Worm (Caenorhabditis elegans): ENCODE measurements around the gene Y38H6C.23.

DNA sequence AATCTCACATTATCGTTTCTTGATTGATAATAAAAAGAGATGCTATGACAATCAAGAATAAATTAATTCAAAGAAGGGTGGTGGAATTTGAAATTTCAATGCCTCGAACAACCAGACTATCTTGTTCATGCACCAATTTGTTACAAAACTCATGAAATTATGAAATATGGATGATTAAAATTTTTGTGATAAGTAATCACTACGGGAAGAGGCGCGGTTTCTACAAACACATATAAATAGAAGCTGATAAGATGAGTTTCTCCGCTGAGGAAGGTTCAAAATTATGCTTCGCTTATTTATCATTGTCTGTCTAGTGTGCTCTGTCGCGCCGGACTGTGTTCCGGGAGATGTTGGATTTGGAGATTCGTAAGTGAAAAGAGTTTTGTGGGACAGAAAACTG, 41.7 kb downstream of the Y38H6C.23 start:
- TF ChIP-seq chd-7 (tag; optimal IDR thresholded peaks at IDR 0.05) (no peak), F22D6.2 (tag; optimal IDR thresholded peaks at IDR 0.05) (no peak), tbx-9 (tag; optimal IDR thresholded peaks at IDR 0.05; ENCODE audit: borderline replicate concordance) (no peak), hlh-12 (tag; optimal IDR thresholded peaks at IDR 0.05) (no peak), nhr-90 (tag; optimal IDR thresholded peaks at IDR 0.05) (no peak), sea-2 (GFP tag; IDR thresholded peaks at IDR 0.05) (no peak), Y56A3A.18 (GFP tag; IDR thresholded peaks at IDR 0.05) (no peak), hlh-26 (GFP tag; conservative IDR thresholded peaks at IDR 0.05) (no peak), C06A6.2 (GFP tag; conservative IDR thresholded peaks at IDR 0.05) (no peak), ama-1 (optimal IDR thresholded peaks at IDR 0.05) (no peak), ama-1 (GFP tag; optimal IDR thresholded peaks at IDR 0.05) (no peak), ccch-3 (GFP tag; optimal IDR thresholded peaks at IDR 0.05) (no peak), sptf-2 (GFP tag; optimal IDR thresholded peaks at IDR 0.05) (no peak), attf-5 (GFP tag; optimal IDR thresholded peaks at IDR 0.05) (no peak)

Measured in whole organism, young adult.